Fruit fly (Drosophila melanogaster) Kc167 (cell line): ENCODE measurements around the gene Npc2h.

Experiments used
- Sin3A ChIP-seq: fragments of >200 bp; optimal IDR thresholded peaks from 2 replicates; lab custom pipeline; 2018; ENCODE audit warnings: missing external identifiers
- h ChIP-seq: fragments of >200 bp; optimal IDR thresholded peaks from 3 replicates; lab custom pipeline; 2018; ENCODE audit warnings: missing external identifiers
- psq ChIP-seq: fragments of >200 bp; optimal IDR thresholded peaks from 2 replicates; lab custom pipeline; 2017; ENCODE audit warnings: missing external identifiers
- ttk ChIP-seq: sonication (Bioruptor generic); optimal IDR thresholded peaks from 2 replicates; lab custom pipeline; 2017; ENCODE audit warnings: missing external identifiers

DNA sequence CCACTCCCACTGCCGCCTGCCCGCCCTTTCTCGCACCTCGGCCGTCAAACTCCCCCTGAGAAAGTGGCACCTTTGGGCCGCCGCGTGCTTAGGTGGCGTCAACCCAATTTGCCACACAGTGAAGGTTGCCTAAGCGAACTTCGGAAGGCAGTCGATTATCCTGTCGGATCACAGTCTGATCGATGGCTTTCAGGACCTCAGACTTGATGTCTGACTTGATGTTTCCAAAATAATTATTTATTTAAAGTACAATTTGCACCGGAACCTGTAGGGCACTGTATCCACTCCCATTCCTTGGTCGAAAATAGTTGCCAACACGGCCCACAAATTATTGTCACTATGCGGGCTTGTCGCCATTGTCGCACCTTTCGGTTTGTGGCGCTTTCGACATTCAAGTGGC is 31.7 kb downstream of the Npc2h start:
- TF ChIP-seq psq (lab: Kevin White, UChicago) (no peak), Sin3A (lab: Kevin White, UChicago) (no peak), ttk (lab: Kevin White, UChicago) (no peak), h (lab: Kevin White, UChicago) (no peak)
